Worm (Caenorhabditis elegans): ENCODE results near the gene Y53F4B.27.
A peak's percentile ranks its signal among the peaks of the same experiment; 100 is the strongest.

- TF ChIP-seq lin-39 (tag; optimal IDR thresholded peaks at IDR 0.05) = no peak
- TF ChIP-seq zfp-2 (tag; optimal IDR thresholded peaks at IDR 0.05) = peak; percentile 46
- peak; percentile 47 for TF ChIP-seq aly-2 (tag; optimal IDR thresholded peaks at IDR 0.05)
- peak; percentile 90 for TF ChIP-seq gei-8 (GFP tag; optimal IDR thresholded peaks at IDR 0.05)
- TF ChIP-seq ceh-20 (GFP tag; IDR thresholded peaks at IDR 0.05) = peak; percentile 76
- peak; percentile 33 for TF ChIP-seq R02D3.7 (tag; optimal IDR thresholded peaks at IDR 0.05)
- peak; percentile 64 for TF ChIP-seq nhr-11 (tag; optimal IDR thresholded peaks at IDR 0.05)
- peak; percentile 43 to 93; a peak in 2 of 4 replicates for TF ChIP-seq madf-5 (GFP tag; IDR thresholded peaks at IDR 0.05)
- no peak for TF ChIP-seq nhr-237 (tag; optimal IDR thresholded peaks at IDR 0.05)
- no peak for TF ChIP-seq nhr-76 (tag; optimal IDR thresholded peaks at IDR 0.05)
- TF ChIP-seq ceh-32 (tag; optimal IDR thresholded peaks at IDR 0.05; ENCODE audit: poor library complexity) = peak; percentile 34
Observed at ce11 chrII:15165681-15166235, 20.1 kb downstream of the Y53F4B.27 start, which contains the start of gene gst-27.

Measured in whole organism, L4 larva.